Worm (Caenorhabditis elegans): ENCODE data around the gene Y54G2A.13.

DNA sequence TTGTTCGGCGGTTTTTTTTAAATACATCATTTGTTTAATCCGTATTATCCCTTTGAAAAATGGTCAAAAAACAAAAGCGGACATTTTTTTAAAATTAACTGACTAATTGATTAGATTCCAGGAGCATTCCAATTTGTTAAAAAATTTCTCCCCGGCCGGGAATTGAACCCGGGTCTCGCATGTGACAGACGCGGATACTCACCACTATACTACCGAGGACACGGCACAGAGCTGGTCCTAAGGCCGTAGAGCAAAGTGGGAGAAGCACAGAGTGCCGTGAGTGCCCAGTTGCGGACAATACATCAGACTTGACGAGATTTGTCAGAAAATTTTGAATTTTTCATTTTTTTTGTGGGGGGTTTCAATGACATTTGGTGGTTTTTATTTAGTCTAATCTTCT, 18.5 kb downstream of the Y54G2A.13 start:
- TF ChIP-seq him-1 (tag; optimal IDR thresholded peaks at IDR 0.05) (no peak), dao-5 (tag; optimal IDR thresholded peaks at IDR 0.05) (no peak), W03F9.2 (tag; optimal IDR thresholded peaks at IDR 0.05) (peak; percentile 30)

Data from whole organism, L4/young adult.